Worm (Caenorhabditis elegans): ENCODE data around the gene cat-2.
"Not testable (repeated sequence)": the region's sequence is repeated elsewhere in the genome, so short reads cannot be mapped to it uniquely, and the experiment has no call there.

DNA sequence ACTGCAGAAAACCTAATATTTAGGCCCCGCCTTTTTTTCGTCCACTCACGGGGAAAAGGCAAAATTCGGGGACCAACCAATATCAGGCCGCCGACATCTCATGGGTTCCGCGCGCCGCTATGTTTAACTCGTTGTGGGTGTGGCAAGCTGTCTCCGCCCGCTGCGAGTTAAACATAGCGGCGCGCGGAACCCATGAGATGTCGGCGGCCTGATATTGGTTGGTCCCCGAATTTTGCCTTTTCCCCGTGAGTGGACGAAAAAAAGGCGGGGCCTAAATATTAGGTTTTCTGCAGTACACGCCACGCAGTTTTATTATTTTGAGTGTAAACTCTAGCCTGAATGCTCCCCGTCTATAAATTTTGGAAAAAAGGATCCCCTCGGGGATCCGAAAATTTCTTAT is 1.9 kb upstream of the cat-2 start:
- TF ChIP-seq F33H1.4 (GFP tag; IDR thresholded peaks at IDR 0.05); sptf-2 (GFP tag; optimal IDR thresholded peaks at IDR 0.05); pha-4 (tag; optimal IDR thresholded peaks at IDR 0.05); snpc-4 (GFP tag; optimal IDR thresholded peaks at IDR 0.05); hmg-20 (GFP tag; IDR thresholded peaks at IDR 0.05); F55B11.4 (tag; optimal IDR thresholded peaks at IDR 0.05; ENCODE audit: borderline replicate concordance, insufficient read depth); nhr-90 (tag; optimal IDR thresholded peaks at IDR 0.05); B0261.1 (tag; optimal IDR thresholded peaks at IDR 0.05); Y53F4B.3 (GFP tag; IDR thresholded peaks at IDR 0.05); Y95B8A.8 (GFP tag; IDR thresholded peaks at IDR 0.05); lin-35 (GFP tag; optimal IDR thresholded peaks at IDR 0.05); tbp1 (GFP tag; optimal IDR thresholded peaks at IDR 0.05); mxl-1 (tag; optimal IDR thresholded peaks at IDR 0.05); ama-1 (optimal IDR thresholded peaks at IDR 0.05); ama-1 (GFP tag; optimal IDR thresholded peaks at IDR 0.05): not testable (repeated sequence)
- TF ChIP-seq snpc-4 (tag; optimal IDR thresholded peaks at IDR 0.05) = peak in 2 of 4 experiments; percentile 84 to 91
